Worm (Caenorhabditis elegans) whole organism, L1 larva: ENCODE data around the gene Y53C12A.3.
A peak's percentile ranks its signal among the peaks of the same experiment; 100 is the strongest.

Experiments
- C04F5.9 ChIP-seq: sonication (generic microtip); optimal IDR thresholded peaks from 2 replicates; lab custom pipeline; 2016; ENCODE audit warnings: missing genetic modification characterization, missing compliant biosample characterization
- F16B12.6 ChIP-seq: fragments of 150-350 bp; optimal IDR thresholded peaks from 2 replicates; lab custom pipeline; 2014; ENCODE audit warnings: missing biosample characterization, missing genetic modification characterization
- aha-1 ChIP-seq: fragments of 150-350 bp; optimal IDR thresholded peaks from 2 replicates; lab custom pipeline; 2014; ENCODE audit warnings: missing biosample characterization, missing genetic modification characterization
- alr-1 ChIP-seq: fragments of 200-800 bp; sonication (Bioruptor generic); optimal IDR thresholded peaks from 2 replicates; lab custom pipeline; 2018; ENCODE audit warnings: borderline replicate concordance, mild to moderate bottlenecking, missing genetic modification characterization, missing compliant biosample characterization
- aly-2 ChIP-seq: fragments of 150-350 bp; optimal IDR thresholded peaks from 2 replicates; lab custom pipeline; 2014; ENCODE audit warnings: missing biosample characterization, missing genetic modification characterization
- blmp-1 ChIP-seq: fragments of 150-350 bp; optimal IDR thresholded peaks from 2 replicates; lab custom pipeline; 2014; ENCODE audit warnings: missing biosample characterization, missing genetic modification characterization
- ceh-63 ChIP-seq: fragments of 200-800 bp; sonication (Bioruptor generic); optimal IDR thresholded peaks from 2 replicates; lab custom pipeline; 2018; ENCODE audit warnings: mild to moderate bottlenecking, missing genetic modification characterization, missing compliant biosample characterization
- ceh-90 ChIP-seq: sonication (generic microtip); optimal IDR thresholded peaks from 2 replicates; lab custom pipeline; 2016; ENCODE audit warnings: missing genetic modification characterization, missing compliant biosample characterization
- dpl-1 ChIP-seq, 3 experiments: fragments of 150-350 bp in 2 of 3; sonication (generic microtip) in 1 of 3; optimal IDR thresholded peaks; 2 replicates each; lab custom pipeline; 2014 to 2017; ENCODE audit warnings: missing biosample characterization in 3 of 3, missing genetic modification characterization in 3 of 3, missing genetic modification reagents in 3 of 3
- dsc-1 ChIP-seq: sonication (generic microtip); optimal IDR thresholded peaks from 2 replicates; lab custom pipeline; 2016; ENCODE audit warnings: mild to moderate bottlenecking, missing genetic modification characterization, missing compliant biosample characterization
- efl-1 ChIP-seq, 4 experiments: fragments of 150-350 bp; optimal IDR thresholded peaks in 3 of 4; peaks in 1 of 4; 1 replicate in 1 of 4; 2 replicates in 3 of 4; lab custom pipeline; 2014; ENCODE audit warnings: missing biosample characterization in 2 of 4, missing genetic modification characterization in 2 of 4, missing genetic modification reagents in 2 of 4
- egl-13 ChIP-seq: sonication (generic microtip); optimal IDR thresholded peaks from 2 replicates; lab custom pipeline; 2016; ENCODE audit warnings: missing genotype, missing genetic modification reagents, missing genetic modification characterization, missing compliant biosample characterization
- elt-2 ChIP-seq: sonication (generic microtip); optimal IDR thresholded peaks from 2 replicates; lab custom pipeline; 2016; ENCODE audit warnings: missing genetic modification characterization, mild to moderate bottlenecking, inconsistent platforms, missing compliant biosample characterization, missing genetic modification reagents
- elt-3 ChIP-seq, 6 experiments: fragments of 150-350 bp in 1 of 6; sonication (generic microtip); optimal IDR thresholded peaks; 2 replicates each; lab custom pipeline; 2017 to 2018; ENCODE audit warnings: missing biosample characterization in 6 of 6, missing genetic modification characterization in 6 of 6, inconsistent platforms in 1 of 6
- ets-5 ChIP-seq: fragments of 200-800 bp; sonication (Bioruptor generic); IDR thresholded peaks from 2 replicates; pipeline ENCODE4 v1.3.6; 2022; ENCODE audit warnings: missing genetic modification characterization, missing compliant biosample characterization
- fkh-10 ChIP-seq: sonication (generic microtip); optimal IDR thresholded peaks from 2 replicates; lab custom pipeline; 2017; ENCODE audit warnings: missing biosample characterization, missing genetic modification reagents, missing genetic modification characterization
- fos-1 ChIP-seq: fragments of 150-350 bp; optimal IDR thresholded peaks from 2 replicates; lab custom pipeline; 2014; ENCODE audit warnings: missing biosample characterization, missing genetic modification characterization
- grh-1 ChIP-seq: fragments of 200-800 bp; sonication (Bioruptor generic); IDR thresholded peaks from 2 replicates; pipeline ENCODE4 v1.3.6; 2022; ENCODE audit warnings: missing genetic modification reagents, missing genetic modification characterization, missing compliant biosample characterization
- hlh-17 ChIP-seq: fragments of 200-800 bp; sonication (Bioruptor generic); optimal IDR thresholded peaks from 2 replicates; lab custom pipeline; 2018; ENCODE audit warnings: missing genetic modification characterization, mild to moderate bottlenecking, missing compliant biosample characterization, moderate library complexity, borderline replicate concordance
- hpl-2 ChIP-seq: fragments of 150-350 bp; optimal IDR thresholded peaks from 2 replicates; lab custom pipeline; 2014; ENCODE audit warnings: missing biosample characterization, missing genetic modification reagents, missing genetic modification characterization
- isw-1 ChIP-seq: fragments of 200-800 bp; sonication (Bioruptor generic); IDR thresholded peaks from 2 replicates; pipeline ENCODE4 v1.3.6; 2022; ENCODE audit warnings: missing genetic modification characterization, missing compliant biosample characterization
- jun-1 ChIP-seq: fragments of 150-350 bp; optimal IDR thresholded peaks from 2 replicates; lab custom pipeline; 2014; ENCODE audit warnings: missing biosample characterization, missing genetic modification reagents, missing genetic modification characterization
- lin-35 ChIP-seq, 2 experiments: fragments of 150-350 bp; optimal IDR thresholded peaks; 2 replicates each; lab custom pipeline; 2014; ENCODE audit warnings: missing biosample characterization in 2 of 2, missing genetic modification characterization in 2 of 2, missing genetic modification reagents in 2 of 2
- lin-39 ChIP-seq: fragments of 150-350 bp; optimal IDR thresholded peaks from 2 replicates; lab custom pipeline; 2014; ENCODE audit warnings: missing biosample characterization, missing genetic modification reagents, missing genetic modification characterization
- lsy-2 ChIP-seq, 2 experiments: fragments of 150-350 bp; optimal IDR thresholded peaks; 2 replicates each; lab custom pipeline; 2014; ENCODE audit warnings: missing biosample characterization in 2 of 2, missing genetic modification characterization in 2 of 2
- mab-9 ChIP-seq: fragments of 200-800 bp; sonication (Bioruptor generic); IDR thresholded peaks from 2 replicates; pipeline ENCODE4 v1.3.6; 2022; ENCODE audit warnings: missing genetic modification reagents, missing genetic modification characterization, missing compliant biosample characterization
- mdl-1 ChIP-seq, 2 experiments: fragments of 150-350 bp; optimal IDR thresholded peaks; 2 replicates each; lab custom pipeline; 2014 to 2017; ENCODE audit warnings: missing biosample characterization in 2 of 2, missing genetic modification characterization in 2 of 2, inconsistent platforms in 1 of 2
- mef-2 ChIP-seq: fragments of 150-350 bp; optimal IDR thresholded peaks from 2 replicates; lab custom pipeline; 2014; ENCODE audit warnings: missing biosample characterization, missing genetic modification characterization
- nhr-12 ChIP-seq: sonication (generic microtip); optimal IDR thresholded peaks from 2 replicates; lab custom pipeline; 2017; ENCODE audit warnings: missing biosample characterization, missing genetic modification characterization
- nhr-19 ChIP-seq: fragments of 200-800 bp; sonication (Bioruptor generic); conservative IDR thresholded peaks from 2 replicates; pipeline ENCODE4 v1.3.6; 2022; ENCODE audit warnings: missing genetic modification characterization, missing compliant biosample characterization
- nhr-20 ChIP-seq: sonication (generic microtip); optimal IDR thresholded peaks from 2 replicates; lab custom pipeline; 2016; ENCODE audit warnings: mild to moderate bottlenecking, missing genetic modification characterization, missing compliant biosample characterization
- nhr-237 ChIP-seq: fragments of 150-350 bp; optimal IDR thresholded peaks from 2 replicates; lab custom pipeline; 2014; ENCODE audit warnings: missing biosample characterization, missing genetic modification characterization
- nhr-28 ChIP-seq: fragments of 150-350 bp; optimal IDR thresholded peaks from 2 replicates; lab custom pipeline; 2014; ENCODE audit warnings: missing biosample characterization, missing genetic modification characterization
- nhr-71 ChIP-seq: sonication (generic microtip); optimal IDR thresholded peaks from 2 replicates; lab custom pipeline; 2016; ENCODE audit warnings: mild to moderate bottlenecking, missing genetic modification characterization, moderate library complexity, missing compliant biosample characterization
- nhr-76 ChIP-seq: sonication (generic microtip); optimal IDR thresholded peaks from 2 replicates; lab custom pipeline; 2017; ENCODE audit warnings: missing biosample characterization, missing genetic modification characterization
- nhr-77 ChIP-seq: fragments of 150-350 bp; optimal IDR thresholded peaks from 2 replicates; lab custom pipeline; 2014; ENCODE audit warnings: missing biosample characterization, missing genetic modification characterization
- nhr-85 ChIP-seq: sonication (generic microtip); peaks from one replicate; lab custom pipeline; 2016; ENCODE audit warnings: missing genetic modification characterization, inconsistent platforms, missing compliant biosample characterization
- nhr-90 ChIP-seq: sonication (generic microtip); optimal IDR thresholded peaks from 2 replicates; lab custom pipeline; 2016; ENCODE audit warnings: mild to moderate bottlenecking, missing genetic modification characterization, missing compliant biosample characterization; ENCODE audit not compliant: poor library complexity
- pax-3 ChIP-seq: fragments of 200-800 bp; sonication (Bioruptor generic); optimal IDR thresholded peaks from 2 replicates; lab custom pipeline; 2018; ENCODE audit warnings: mild to moderate bottlenecking, missing genetic modification characterization, moderate library complexity, missing compliant biosample characterization
- pqm-1 ChIP-seq: sonication (generic microtip); optimal IDR thresholded peaks from 3 replicates; lab custom pipeline; 2017; ENCODE audit warnings: missing biosample characterization, missing genetic modification characterization
- skn-1 ChIP-seq: fragments of 150-350 bp; optimal IDR thresholded peaks from 2 replicates; lab custom pipeline; 2014; ENCODE audit warnings: missing biosample characterization, missing genetic modification characterization
- snu-23 ChIP-seq: sonication (generic microtip); optimal IDR thresholded peaks from 2 replicates; lab custom pipeline; 2016; ENCODE audit warnings: missing genetic modification characterization, missing compliant biosample characterization
- sox-4 ChIP-seq: sonication (generic microtip); optimal IDR thresholded peaks from 2 replicates; lab custom pipeline; 2016; ENCODE audit warnings: missing genetic modification characterization, missing compliant biosample characterization
- swsn-7 ChIP-seq: sonication (generic microtip); optimal IDR thresholded peaks from 2 replicates; lab custom pipeline; 2016; ENCODE audit warnings: missing genetic modification characterization, missing compliant biosample characterization
- tbx-2 ChIP-seq: sonication (generic microtip); optimal IDR thresholded peaks from 2 replicates; lab custom pipeline; 2016; ENCODE audit warnings: missing genetic modification characterization, missing compliant biosample characterization
- tlp-1 ChIP-seq: fragments of 150-350 bp; optimal IDR thresholded peaks from 2 replicates; lab custom pipeline; 2014; ENCODE audit warnings: missing biosample characterization, missing genetic modification characterization
- unc-86 ChIP-seq: sonication (generic microtip); optimal IDR thresholded peaks from 2 replicates; lab custom pipeline; 2016; ENCODE audit warnings: missing genetic modification characterization, missing compliant biosample characterization
- unc-98 ChIP-seq: fragments of 200-800 bp; sonication (Bioruptor generic); IDR thresholded peaks from 2 replicates; pipeline ENCODE4 v1.3.6; 2022; ENCODE audit warnings: missing genetic modification characterization, missing compliant biosample characterization
- ztf-11 ChIP-seq, 2 experiments: sonication (generic microtip); optimal IDR thresholded peaks; 2 replicates each; lab custom pipeline; 2016 to 2017; ENCODE audit warnings: missing genetic modification characterization in 2 of 2, missing biosample characterization in 1 of 2, missing compliant biosample characterization in 1 of 2
- ztf-4 ChIP-seq: fragments of 150-350 bp; optimal IDR thresholded peaks from 2 replicates; lab custom pipeline; 2014; ENCODE audit warnings: missing biosample characterization, missing genetic modification characterization

Y53C12A.3 gene

DNA sequence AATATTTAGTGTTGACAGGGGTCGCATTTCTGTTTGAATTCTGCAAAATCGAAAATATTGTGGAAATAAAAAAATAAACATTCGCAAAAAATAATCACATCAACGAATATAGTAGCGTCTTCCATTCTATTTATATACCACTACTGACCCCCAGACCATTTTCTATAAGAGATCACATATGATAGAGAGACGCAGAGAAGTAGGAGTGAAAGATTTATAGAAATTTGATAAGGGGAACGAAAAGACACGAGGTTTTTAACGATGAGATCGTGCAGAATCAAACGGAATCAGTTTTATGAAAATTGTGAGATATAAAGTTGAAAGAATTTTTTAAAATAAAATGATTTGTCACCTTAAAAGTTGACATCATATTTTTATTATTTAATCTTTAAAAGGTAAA, 46.2 kb upstream of the Y53C12A.3 start (continued):
- TF ChIP-seq lin-35 (GFP tag; optimal IDR thresholded peaks at IDR 0.05; lab: Kevin White, UChicago) (peak in 1 of 2 experiments; percentile 27), unc-98 (GFP tag; lab: Robert Waterston, UW) (no peak), tbx-2 (tag; lab: Kevin White, UChicago) (no peak), dsc-1 (no peak), jun-1 (tag; lab: Kevin White, UChicago) (no peak), swsn-7 (tag; lab: Kevin White, UChicago) (no peak), skn-1 (tag; lab: Kevin White, UChicago) (no peak), grh-1 (GFP tag; lab: Robert Waterston, UW) (no peak), lsy-2 (tag; optimal IDR thresholded peaks at IDR 0.05; lab: Kevin White, UChicago) (peak in 1 of 2 experiments; percentile 23), nhr-20 (peak; percentile 77), elt-2 (tag; lab: Kevin White, UChicago) (no peak), snu-23 (GFP tag; lab: Kevin White, UChicago) (peak; percentile 46), isw-1 (GFP tag; lab: Robert Waterston, UW) (no peak), ztf-4 (tag; lab: Kevin White, UChicago) (no peak), alr-1 (tag; lab: Kevin White, UChicago) (no peak), nhr-19 (GFP tag; lab: Robert Waterston, UW) (peak; percentile 40), dpl-1 (GFP tag; optimal IDR thresholded peaks at IDR 0.05; lab: Kevin White, UChicago) (no peak), mef-2 (tag; lab: Kevin White, UChicago) (no peak), elt-3 (tag; optimal IDR thresholded peaks at IDR 0.05; lab: Kevin White, UChicago) (peak in 4 of 6 experiments; percentile 32 to 86 (median 74)), tlp-1 (tag; lab: Kevin White, UChicago) (no peak), nhr-28 (tag; lab: Kevin White, UChicago) (no peak), ceh-63 (GFP tag; lab: Kevin White, UChicago) (no peak), pqm-1 (no peak), ztf-11 (tag; optimal IDR thresholded peaks at IDR 0.05; lab: Kevin White, UChicago) (no peak)

DNA sequence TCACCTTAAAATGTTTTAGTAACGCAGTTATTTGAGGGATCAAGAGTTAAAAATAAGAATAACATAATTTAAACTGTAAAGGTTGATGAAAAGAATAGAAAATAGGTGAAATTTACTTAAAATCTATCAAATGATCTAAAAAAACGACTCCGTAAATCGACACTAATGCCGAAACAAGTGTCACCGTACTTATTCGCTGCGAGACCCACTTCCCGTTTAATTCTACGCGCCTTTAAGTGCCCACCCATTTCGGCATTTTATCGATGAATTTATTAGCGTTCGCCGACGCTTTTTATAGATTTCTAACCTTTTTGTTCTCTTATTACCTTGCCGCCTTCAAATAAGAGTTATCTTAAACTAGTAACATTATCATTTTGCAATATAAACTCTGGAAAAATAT, 40.0 kb upstream of the Y53C12A.3 start, which contains the start of the genes Y53C12B.1 and nos-3:
Gene Y53C12B.1, minus strand, starts transcription at position 10 of the 400 bp plus-strand sequence.
Gene nos-3, plus strand, starts transcription at position 248 of the 400 bp plus-strand sequence.
- TF ChIP-seq hpl-2: no peak
- no peak for TF ChIP-seq hlh-17 (GFP tag; lab: Kevin White, UChicago)
- peak; percentile 71 to 81 (median 78) for TF ChIP-seq dpl-1 (GFP tag; optimal IDR thresholded peaks at IDR 0.05; lab: Kevin White, UChicago)
- no peak for TF ChIP-seq nhr-28 (tag; lab: Kevin White, UChicago)
- peak; percentile 65 for TF ChIP-seq F16B12.6 (tag; lab: Kevin White, UChicago)
- peak; percentile 71 for TF ChIP-seq unc-86 (tag; lab: Kevin White, UChicago)
- TF ChIP-seq mab-9: no peak
- peak; percentile 65 for TF ChIP-seq aly-2
- peak; percentile 27 for TF ChIP-seq fkh-10 (GFP tag; lab: Kevin White, UChicago)
- no peak for TF ChIP-seq sox-4 (tag; lab: Kevin White, UChicago)
- TF ChIP-seq lin-39: peak; percentile 55
- peak; percentile 99 for TF ChIP-seq lsy-2 (tag; optimal IDR thresholded peaks at IDR 0.05; lab: Kevin White, UChicago)
- TF ChIP-seq nhr-71 (tag; lab: Kevin White, UChicago): peak; percentile 85
- no peak for TF ChIP-seq aha-1 (tag; lab: Kevin White, UChicago)
- peak; percentile 87 to 89 for TF ChIP-seq efl-1 (optimal IDR thresholded peaks at IDR 0.05; lab: Kevin White, UChicago)
- TF ChIP-seq efl-1 (GFP tag; optimal IDR thresholded peaks at IDR 0.05 in 1 of 2; lab: Kevin White, UChicago): peak; percentile 77 to 97
- no peak for TF ChIP-seq nhr-12 (tag; lab: Kevin White, UChicago)
- peak; percentile 68 for TF ChIP-seq nhr-90
- no peak for TF ChIP-seq ets-5
- TF ChIP-seq blmp-1 (tag; lab: Kevin White, UChicago): peak; percentile 74
- TF ChIP-seq egl-13: peak; percentile 39
- TF ChIP-seq C04F5.9 (tag; lab: Kevin White, UChicago): peak; percentile 18
- TF ChIP-seq skn-1 (tag; lab: Kevin White, UChicago): peak; percentile 82
- TF ChIP-seq nhr-85 (tag; lab: Kevin White, UChicago): peak; percentile 93
- TF ChIP-seq nhr-77 (tag; lab: Kevin White, UChicago): peak; percentile 69
- peak; percentile 28 for TF ChIP-seq pax-3 (tag; lab: Kevin White, UChicago)
- TF ChIP-seq ceh-90: no peak
- TF ChIP-seq ztf-11 (tag; optimal IDR thresholded peaks at IDR 0.05; lab: Kevin White, UChicago): no peak
- TF ChIP-seq lin-35 (GFP tag; optimal IDR thresholded peaks at IDR 0.05; lab: Kevin White, UChicago): peak; percentile 83 to 87
- TF ChIP-seq isw-1 (GFP tag; lab: Robert Waterston, UW): peak; percentile 89
- no peak for TF ChIP-seq nhr-76 (tag; lab: Kevin White, UChicago)
- TF ChIP-seq nhr-20: peak; percentile 83
- peak in 1 of 2 experiments; percentile 68 for TF ChIP-seq mdl-1 (tag; optimal IDR thresholded peaks at IDR 0.05; lab: Kevin White, UChicago)
- TF ChIP-seq nhr-237 (tag; lab: Kevin White, UChicago): peak; percentile 9
- no peak for TF ChIP-seq alr-1 (tag; lab: Kevin White, UChicago)
- TF ChIP-seq fos-1: peak; percentile 42
